Fruit fly (Drosophila melanogaster): ENCODE data around the gene CG12236.

The CG12236 gene

DNA sequence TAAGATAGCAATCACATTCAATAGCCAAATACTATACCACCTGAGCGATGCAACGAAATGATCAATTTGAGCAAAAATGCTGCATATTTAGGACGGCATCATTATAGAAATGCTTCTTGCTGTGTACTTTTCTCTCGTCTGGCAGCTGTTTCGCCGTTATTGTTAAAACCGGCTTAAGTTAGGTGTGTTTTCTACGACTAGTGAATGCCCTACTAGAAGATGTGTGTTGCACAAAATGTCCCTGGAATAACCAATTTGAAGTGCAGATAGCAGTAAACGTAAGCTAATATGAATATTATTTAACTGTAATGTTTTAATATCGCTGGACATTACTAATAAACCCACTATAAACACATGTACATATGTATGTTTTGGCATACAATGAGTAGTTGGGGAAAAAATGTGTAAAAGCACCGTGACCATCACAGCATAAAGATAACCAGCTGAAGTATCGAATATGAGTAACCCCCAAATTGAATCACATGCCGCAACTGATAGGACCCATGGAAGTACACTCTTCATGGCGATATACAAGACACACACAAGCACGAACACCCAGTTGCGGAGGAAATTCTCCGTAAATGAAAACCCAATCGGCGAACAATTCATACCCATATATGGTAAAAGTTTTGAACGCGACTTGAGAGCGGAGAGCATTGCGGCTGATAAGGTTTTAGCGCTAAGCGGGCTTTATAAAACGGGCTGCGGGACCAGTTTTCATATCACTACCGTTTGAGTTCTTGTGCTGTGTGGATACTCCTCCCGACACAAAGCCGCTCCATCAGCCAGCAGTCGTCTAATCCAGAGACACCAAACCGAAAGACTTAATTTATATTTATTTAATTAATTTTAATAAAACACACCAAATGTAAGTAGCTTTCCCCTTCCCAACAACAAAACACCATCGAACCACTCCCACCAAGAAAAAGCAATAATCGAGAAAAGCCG lies 7.5 kb upstream of the CG12236 start, which contains the start of gene Act5C (continued):
- TF ChIP-seq CG9932 (GFP tag; IDR thresholded peaks at IDR 0.05) (peak; percentile 91), D19A (tag; optimal IDR thresholded peaks at IDR 0.05) (peak; percentile 100), nom (GFP tag; optimal IDR thresholded peaks at IDR 0.05) (peak; percentile 92), CG12744 (GFP tag; optimal IDR thresholded peaks at IDR 0.05) (peak; percentile 87), CG5180 (GFP tag; optimal IDR thresholded peaks at IDR 0.05) (peak; percentile 77), CG11695 (GFP tag; IDR thresholded peaks at IDR 0.05) (peak; percentile 90), CG15073 (GFP tag; optimal IDR thresholded peaks at IDR 0.05) (peak; percentile 74), Mes4 (GFP tag; optimal IDR thresholded peaks at IDR 0.05) (peak; percentile 90), CG1602 (GFP tag; optimal IDR thresholded peaks at IDR 0.05) (peak; percentile 94), CG8281 (tag; optimal IDR thresholded peaks at IDR 0.05) (peak; percentile 76), CG12942 (GFP tag; optimal IDR thresholded peaks at IDR 0.05) (peak; percentile 90), CG33557 (GFP tag; optimal IDR thresholded peaks at IDR 0.05) (peak; percentile 91), CG7357 (GFP tag; IDR thresholded peaks at IDR 0.05) (peak; percentile 83), CG12236 (GFP tag; optimal IDR thresholded peaks at IDR 0.05) (peak; percentile 90), gsb-n (tag; optimal IDR thresholded peaks at IDR 0.05) (peak; percentile 95), Antp (GFP tag; optimal IDR thresholded peaks at IDR 0.05) (peak; percentile 96), grn (GFP tag; optimal IDR thresholded peaks at IDR 0.05) (peak; percentile 37), CG9817 (tag; optimal IDR thresholded peaks at IDR 0.05) (peak; percentile 87), NFAT (GFP tag; IDR thresholded peaks at IDR 0.05) (peak; percentile 89), NC2α (GFP tag; optimal IDR thresholded peaks at IDR 0.05) (peak; percentile 93), CG8944 (GFP tag; optimal IDR thresholded peaks at IDR 0.05) (peak; percentile 94), disco-r (GFP tag; optimal IDR thresholded peaks at IDR 0.05) (peak; percentile 92), Usf (GFP tag; optimal IDR thresholded peaks at IDR 0.05) (peak; percentile 86), pho (GFP tag; optimal IDR thresholded peaks at IDR 0.05) (peak; percentile 89), Rfx (GFP tag; IDR thresholded peaks at IDR 0.05) (peak; percentile 96), Sox102F (GFP tag; optimal IDR thresholded peaks at IDR 0.05) (peak; percentile 94), CG4854 (GFP tag; optimal IDR thresholded peaks at IDR 0.05) (peak; percentile 93), CG12071 (GFP tag; optimal IDR thresholded peaks at IDR 0.05) (peak; percentile 94), Meics (GFP tag; optimal IDR thresholded peaks at IDR 0.05) (peak; percentile 93), bcd (GFP tag; optimal IDR thresholded peaks at IDR 0.05) (peak; percentile 94), MTF-1 (GFP tag; optimal IDR thresholded peaks at IDR 0.05; ENCODE audit: borderline replicate concordance) (peak; percentile 89), gce (GFP tag; IDR thresholded peaks at IDR 0.05) (peak; percentile 91), CG6654 (GFP tag; optimal IDR thresholded peaks at IDR 0.05) (peak; percentile 77), HLH3B (GFP tag; IDR thresholded peaks at IDR 0.05) (peak; percentile 94), CG10431 (GFP tag; optimal IDR thresholded peaks at IDR 0.05) (peak; percentile 55), ftz-f1 (GFP tag; optimal IDR thresholded peaks at IDR 0.05) (peak; percentile 11), ken (GFP tag; IDR thresholded peaks at IDR 0.05) (peak; percentile 94), Ets97D (GFP tag; optimal IDR thresholded peaks at IDR 0.05) (peak; percentile 83), Myb (GFP tag; optimal IDR thresholded peaks at IDR 0.05) (peak; percentile 84), tup (GFP tag; optimal IDR thresholded peaks at IDR 0.05) (peak; percentile 83), her (GFP tag; optimal IDR thresholded peaks at IDR 0.05) (peak; percentile 92), cad (GFP tag; optimal IDR thresholded peaks at IDR 0.05) (no peak), CG18764 (GFP tag; optimal IDR thresholded peaks at IDR 0.05) (peak; percentile 87), hbn (GFP tag; IDR thresholded peaks at IDR 0.05; ENCODE audit: partially characterized antibody) (no peak), mld (GFP tag; IDR thresholded peaks at IDR 0.05; ENCODE audit: partially characterized antibody) (no peak), Dad (GFP tag; optimal IDR thresholded peaks at IDR 0.05) (peak; percentile 90), zfh2 (GFP tag; optimal IDR thresholded peaks at IDR 0.05) (peak; percentile 91), CG1792 (GFP tag; optimal IDR thresholded peaks at IDR 0.05) (peak; percentile 92), CG14860 (GFP tag; IDR thresholded peaks at IDR 0.05; ENCODE audit: partially characterized antibody) (no peak)

Measured in whole organism, embryonic.